5 worm cellular contexts compared by ENCODE assay signal in genomic region chrII:6281903-6282302, ce11.
TF ChIP-seq lines count a peak whose summit lies in the region.

No protein-coding gene starts in this region.

TF ChIP-seq in whole organism, L1 larva, 84 proteins besides CTCF, POLR2A, EP300 and RAD21:
- TF ChIP-seq nhr-77 (tag; optimal IDR thresholded peaks at IDR 0.05; lab: Kevin White, UChicago) (no peak), vab-15 (tag; optimal IDR thresholded peaks at IDR 0.05; lab: Kevin White, UChicago) (no peak), mdl-1 (tag; optimal IDR thresholded peaks at IDR 0.05; lab: Kevin White, UChicago) (no peak), nhr-47 (tag; optimal IDR thresholded peaks at IDR 0.05; lab: Kevin White, UChicago) (no peak), snpc-4 (tag; optimal IDR thresholded peaks at IDR 0.05; lab: Kevin White, UChicago) (no peak), nhr-85 (tag; lab: Kevin White, UChicago) (no peak), elt-2 (tag; optimal IDR thresholded peaks at IDR 0.05; lab: Kevin White, UChicago) (peak; percentile 38)

TF ChIP-seq in whole organism, L2 larva, 48 proteins besides CTCF, POLR2A, EP300 and RAD21:
- TF ChIP-seq ztf-4 (tag; optimal IDR thresholded peaks at IDR 0.05; lab: Kevin White, UChicago), result no peak
- TF ChIP-seq fos-1 (tag; optimal IDR thresholded peaks at IDR 0.05; lab: Kevin White, UChicago), result peak; percentile 32
- no peak for TF ChIP-seq crh-2 (tag; optimal IDR thresholded peaks at IDR 0.05; lab: Kevin White, UChicago)

TF ChIP-seq in whole organism, L3 larva, 47 proteins besides CTCF, POLR2A, EP300 and RAD21:
- TF ChIP-seq fkh-2 (tag; optimal IDR thresholded peaks at IDR 0.05; lab: Kevin White, UChicago), result no peak
- TF ChIP-seq tbx-2 (tag; optimal IDR thresholded peaks at IDR 0.05; lab: Kevin White, UChicago), result no peak
- TF ChIP-seq elt-2 (tag; optimal IDR thresholded peaks at IDR 0.05; lab: Kevin White, UChicago), result peak; percentile 66
- peak; percentile 68 for TF ChIP-seq pqm-1 (tag; optimal IDR thresholded peaks at IDR 0.05; lab: Kevin White, UChicago)
- peak; percentile 9 for TF ChIP-seq pha-4 (tag; optimal IDR thresholded peaks at IDR 0.05; lab: Kevin White, UChicago)
- TF ChIP-seq lin-15B (tag; optimal IDR thresholded peaks at IDR 0.05; lab: Kevin White, UChicago), result peak; percentile 17
TF ChIP-seq in whole organism, L3 larva: peak in this region for 4.

TF ChIP-seq in whole organism, L4 larva, 104 proteins besides CTCF, POLR2A, EP300 and RAD21:
- no peak for TF ChIP-seq ama-1 (optimal IDR thresholded peaks at IDR 0.05; lab: Kevin White, UChicago)
- no peak for TF ChIP-seq daf-16 (GFP tag; optimal IDR thresholded peaks at IDR 0.05; lab: Kevin White, UChicago)
- TF ChIP-seq daf-16 (tag; optimal IDR thresholded peaks at IDR 0.05; lab: Kevin White, UChicago), result peak; percentile 69
- no peak for TF ChIP-seq fkh-10 (GFP tag; optimal IDR thresholded peaks at IDR 0.05; lab: Kevin White, UChicago)
- no peak for TF ChIP-seq gei-8 (GFP tag; optimal IDR thresholded peaks at IDR 0.05; lab: Kevin White, UChicago)
- TF ChIP-seq nhr-237 (tag; optimal IDR thresholded peaks at IDR 0.05; lab: Kevin White, UChicago), result no peak
- no peak for TF ChIP-seq lin-15B (tag; optimal IDR thresholded peaks at IDR 0.05; lab: Kevin White, UChicago)
- no peak for TF ChIP-seq ceh-44 (GFP tag; IDR thresholded peaks at IDR 0.05; lab: Robert Waterston, UW)
- peak; percentile 24; the same call in 1 of the 2 replicates for TF ChIP-seq php-3 (GFP tag; IDR thresholded peaks at IDR 0.05; lab: Robert Waterston, UW)
- TF ChIP-seq hlh-11 (tag; optimal IDR thresholded peaks at IDR 0.05; lab: Kevin White, UChicago), result no peak
- no peak for TF ChIP-seq spr-3 (GFP tag; optimal IDR thresholded peaks at IDR 0.05; lab: Kevin White, UChicago)
- TF ChIP-seq lsy-2 (tag; optimal IDR thresholded peaks at IDR 0.05; lab: Kevin White, UChicago), result no peak
- TF ChIP-seq ceh-28 (tag; optimal IDR thresholded peaks at IDR 0.05; lab: Kevin White, UChicago), result no peak
- TF ChIP-seq egl-43 (GFP tag; IDR thresholded peaks at IDR 0.05; lab: Robert Waterston, UW), result no peak
- no peak for TF ChIP-seq zip-11 (GFP tag; IDR thresholded peaks at IDR 0.05; lab: Robert Waterston, UW)
- no peak for TF ChIP-seq F37D6.2 (tag; optimal IDR thresholded peaks at IDR 0.05; lab: Kevin White, UChicago)
- TF ChIP-seq ceh-82 (tag; optimal IDR thresholded peaks at IDR 0.05; lab: Kevin White, UChicago), result no peak
- TF ChIP-seq zag-1 (tag; optimal IDR thresholded peaks at IDR 0.05; lab: Kevin White, UChicago), result no peak
- no peak for TF ChIP-seq daf-19 (GFP tag; conservative IDR thresholded peaks at IDR 0.05; lab: Robert Waterston, UW)
- TF ChIP-seq pqm-1 (tag; optimal IDR thresholded peaks at IDR 0.05; lab: Kevin White, UChicago), result peak; percentile 59
- TF ChIP-seq nhr-77 (tag; optimal IDR thresholded peaks at IDR 0.05; lab: Kevin White, UChicago), result peak; percentile 9
- no peak for TF ChIP-seq vab-7 (GFP tag; IDR thresholded peaks at IDR 0.05; lab: Robert Waterston, UW)
- TF ChIP-seq nhr-41 (GFP tag; IDR thresholded peaks at IDR 0.05; lab: Robert Waterston, UW), result no peak
- no peak for TF ChIP-seq hif-1 (tag; optimal IDR thresholded peaks at IDR 0.05; lab: Kevin White, UChicago)
- no peak for TF ChIP-seq T26A8.4 (GFP tag; IDR thresholded peaks at IDR 0.05; lab: Robert Waterston, UW)
- no peak for TF ChIP-seq jun-1 (tag; optimal IDR thresholded peaks at IDR 0.05; lab: Kevin White, UChicago)
- no peak for TF ChIP-seq zfp-2 (tag; optimal IDR thresholded peaks at IDR 0.05; lab: Kevin White, UChicago)
- no peak for TF ChIP-seq lin-39 (tag; optimal IDR thresholded peaks at IDR 0.05; lab: Kevin White, UChicago)
- TF ChIP-seq egl-27 (tag; optimal IDR thresholded peaks at IDR 0.05; lab: Kevin White, UChicago), result no peak
- no peak for TF ChIP-seq nhr-6 (tag; optimal IDR thresholded peaks at IDR 0.05; lab: Kevin White, UChicago)
- TF ChIP-seq F26F4.8 (GFP tag; conservative IDR thresholded peaks at IDR 0.05; lab: Robert Waterston, UW), result no peak
- no peak for TF ChIP-seq mxl-3 (GFP tag; optimal IDR thresholded peaks at IDR 0.05; lab: Kevin White, UChicago)
- no peak for TF ChIP-seq mes-2 (tag; optimal IDR thresholded peaks at IDR 0.05; lab: Kevin White, UChicago; ENCODE audit: poor library complexity, severe bottlenecking)
- TF ChIP-seq madf-5 (GFP tag; IDR thresholded peaks at IDR 0.05; lab: Robert Waterston, UW), result no peak
- TF ChIP-seq nhr-10 (tag; optimal IDR thresholded peaks at IDR 0.05; lab: Kevin White, UChicago), result no peak
- peak; percentile 45 for TF ChIP-seq nhr-28 (tag; optimal IDR thresholded peaks at IDR 0.05; lab: Kevin White, UChicago)

TF ChIP-seq in whole organism, young adult, 124 proteins besides CTCF, POLR2A, EP300 and RAD21:
- TF ChIP-seq ccch-3 (GFP tag; optimal IDR thresholded peaks at IDR 0.05; lab: Kevin White, UChicago) (no peak), nhr-80 (tag; optimal IDR thresholded peaks at IDR 0.05; lab: Kevin White, UChicago) (peak; percentile 13)
TF ChIP-seq in whole organism, young adult: peak in this region for 1.
